Worm (Caenorhabditis elegans) whole organism, L3 larva: Measurements from ENCODE around the gene srh-184.

Source experiments
- aly-2 ChIP-seq: fragments of 150-350 bp; optimal IDR thresholded peaks from 2 replicates; lab custom pipeline; 2014; ENCODE audit warnings: missing biosample characterization, missing genetic modification characterization
- ama-1 ChIP-seq: fragments of 150-350 bp; optimal IDR thresholded peaks from 2 replicates; lab custom pipeline; 2018
- ceh-28 ChIP-seq: fragments of 150-350 bp; optimal IDR thresholded peaks from 2 replicates; lab custom pipeline; 2014; ENCODE audit warnings: missing biosample characterization, missing genetic modification reagents, missing genetic modification characterization
- ceh-82 ChIP-seq: fragments of 150-350 bp; optimal IDR thresholded peaks from 2 replicates; lab custom pipeline; 2014; ENCODE audit warnings: missing biosample characterization, missing genetic modification characterization
- egl-27 ChIP-seq: sonication (generic microtip); optimal IDR thresholded peaks from 4 replicates; lab custom pipeline; 2017; ENCODE audit warnings: missing biosample characterization, missing genetic modification reagents, missing genetic modification characterization
- egl-5 ChIP-seq: fragments of 150-350 bp; optimal IDR thresholded peaks from 2 replicates; lab custom pipeline; 2017; ENCODE audit warnings: missing biosample characterization, missing genetic modification reagents, missing genetic modification characterization, inconsistent platforms
- elt-1 ChIP-seq: fragments of 150-350 bp; optimal IDR thresholded peaks from 2 replicates; lab custom pipeline; 2014; ENCODE audit warnings: missing biosample characterization, missing genetic modification characterization
- elt-2 ChIP-seq: sonication (generic microtip); optimal IDR thresholded peaks from 2 replicates; lab custom pipeline; 2016; ENCODE audit warnings: missing genetic modification reagents, mild to moderate bottlenecking, missing genetic modification characterization, missing compliant biosample characterization
- elt-3 ChIP-seq, 3 experiments: fragments of 150-350 bp in 1 of 3; sonication (generic microtip) in 2 of 3; optimal IDR thresholded peaks; 2 replicates in 2 of 3; 4 replicates in 1 of 3; lab custom pipeline; 2014 to 2017; ENCODE audit warnings: missing biosample characterization in 3 of 3, missing genetic modification characterization in 3 of 3
- fkh-2 ChIP-seq: fragments of 150-350 bp; optimal IDR thresholded peaks from 2 replicates; lab custom pipeline; 2014; ENCODE audit warnings: missing biosample characterization, missing genetic modification reagents, missing genetic modification characterization
- fos-1 ChIP-seq: fragments of 150-350 bp; optimal IDR thresholded peaks from 2 replicates; lab custom pipeline; 2014; ENCODE audit warnings: missing biosample characterization, missing genetic modification characterization
- hmg-11 ChIP-seq: sonication (generic microtip); optimal IDR thresholded peaks from 2 replicates; lab custom pipeline; 2016; ENCODE audit warnings: missing genetic modification characterization, missing compliant biosample characterization
- jun-1 ChIP-seq: fragments of 150-350 bp; optimal IDR thresholded peaks from 2 replicates; lab custom pipeline; 2014; ENCODE audit warnings: missing biosample characterization, missing genetic modification reagents, missing genetic modification characterization
- lin-39 ChIP-seq: fragments of 150-350 bp; optimal IDR thresholded peaks from 2 replicates; lab custom pipeline; 2018; ENCODE audit warnings: missing biosample characterization, missing genetic modification reagents, missing genetic modification characterization
- lsy-12 ChIP-seq: sonication (generic microtip); optimal IDR thresholded peaks from 2 replicates; lab custom pipeline; 2016; ENCODE audit warnings: mild to moderate bottlenecking, missing genetic modification characterization, missing compliant biosample characterization
- mdl-1 ChIP-seq: fragments of 150-350 bp; optimal IDR thresholded peaks from 2 replicates; lab custom pipeline; 2014; ENCODE audit warnings: missing biosample characterization, missing genetic modification characterization
- nfya-1 ChIP-seq: sonication (generic microtip); optimal IDR thresholded peaks from 2 replicates; lab custom pipeline; 2017; ENCODE audit warnings: missing genetic modification characterization, mild to moderate bottlenecking, missing compliant biosample characterization, antibody characterized with exemption, moderate library complexity; ENCODE audit not compliant: insufficient read depth
- nhr-11 ChIP-seq: fragments of 150-350 bp; optimal IDR thresholded peaks from 2 replicates; lab custom pipeline; 2014; ENCODE audit warnings: missing biosample characterization, missing genetic modification characterization
- nhr-12 ChIP-seq: fragments of 150-350 bp; optimal IDR thresholded peaks from 2 replicates; lab custom pipeline; 2014; ENCODE audit warnings: missing biosample characterization, missing genetic modification characterization
- nhr-23 ChIP-seq: fragments of 150-350 bp; optimal IDR thresholded peaks from 2 replicates; lab custom pipeline; 2014; ENCODE audit warnings: missing biosample characterization, missing genetic modification reagents, missing genetic modification characterization
- nhr-25 ChIP-seq: sonication (generic microtip); optimal IDR thresholded peaks from 2 replicates; lab custom pipeline; 2017; ENCODE audit warnings: missing biosample characterization, missing genetic modification characterization
- nhr-67 ChIP-seq: fragments of 150-350 bp; optimal IDR thresholded peaks from 2 replicates; lab custom pipeline; 2014; ENCODE audit warnings: missing biosample characterization, missing genetic modification characterization
- nhr-76 ChIP-seq: fragments of 150-350 bp; sonication (generic microtip); optimal IDR thresholded peaks from 5 replicates; lab custom pipeline; 2014; ENCODE audit warnings: missing biosample characterization, missing genetic modification characterization
- pqm-1 ChIP-seq: fragments of 150-350 bp; optimal IDR thresholded peaks from 2 replicates; lab custom pipeline; 2017; ENCODE audit warnings: missing biosample characterization, missing genetic modification characterization, inconsistent platforms
- sea-2 ChIP-seq: fragments of 150-350 bp; sonication (generic microtip); optimal IDR thresholded peaks from 4 replicates; lab custom pipeline; 2014; ENCODE audit warnings: missing biosample characterization, missing genetic modification reagents, missing genetic modification characterization
- skn-1 ChIP-seq: fragments of 150-350 bp; optimal IDR thresholded peaks from 2 replicates; lab custom pipeline; 2014; ENCODE audit warnings: missing biosample characterization, missing genetic modification characterization
- snpc-4 ChIP-seq: fragments of 150-350 bp; optimal IDR thresholded peaks from 2 replicates; lab custom pipeline; 2014; ENCODE audit warnings: missing biosample characterization, missing genetic modification characterization
- tbx-2 ChIP-seq: sonication (generic microtip); optimal IDR thresholded peaks from 2 replicates; lab custom pipeline; 2016; ENCODE audit warnings: mild to moderate bottlenecking, missing genetic modification characterization, missing compliant biosample characterization
- unc-39 ChIP-seq: sonication (generic microtip); optimal IDR thresholded peaks from 4 replicates; lab custom pipeline; 2017; ENCODE audit warnings: missing biosample characterization, missing genetic modification characterization
- zag-1 ChIP-seq: fragments of 150-350 bp; optimal IDR thresholded peaks from 2 replicates; lab custom pipeline; 2014; ENCODE audit warnings: missing biosample characterization, missing genetic modification characterization
- ztf-11 ChIP-seq: fragments of 150-350 bp; optimal IDR thresholded peaks from 2 replicates; lab custom pipeline; 2014; ENCODE audit warnings: missing biosample characterization, missing genetic modification characterization
- ztf-4 ChIP-seq: fragments of 150-350 bp; optimal IDR thresholded peaks from 2 replicates; lab custom pipeline; 2014; ENCODE audit warnings: missing biosample characterization, missing genetic modification characterization

srh-184 gene

ce11 chrV:10760839-10761238 is 37.2 kb downstream of the srh-184 start:
- TF ChIP-seq jun-1 (tag; lab: Kevin White, UChicago), result no peak
- no peak for TF ChIP-seq ceh-82
- no peak for TF ChIP-seq lsy-12 (tag; lab: Kevin White, UChicago)
- no peak for TF ChIP-seq fkh-2 (tag; lab: Kevin White, UChicago)
- TF ChIP-seq nhr-23 (tag; lab: Kevin White, UChicago), result no peak
- TF ChIP-seq sea-2 (GFP tag; lab: Kevin White, UChicago), result no peak
- TF ChIP-seq nhr-76 (tag; lab: Kevin White, UChicago), result no peak
- TF ChIP-seq nhr-67 (tag; lab: Kevin White, UChicago), result no peak
- no peak for TF ChIP-seq elt-1
- TF ChIP-seq fos-1 (tag; lab: Kevin White, UChicago), result no peak
- TF ChIP-seq unc-39 (tag; lab: Kevin White, UChicago), result no peak
- no peak for TF ChIP-seq egl-27 (tag; lab: Kevin White, UChicago)

DNA sequence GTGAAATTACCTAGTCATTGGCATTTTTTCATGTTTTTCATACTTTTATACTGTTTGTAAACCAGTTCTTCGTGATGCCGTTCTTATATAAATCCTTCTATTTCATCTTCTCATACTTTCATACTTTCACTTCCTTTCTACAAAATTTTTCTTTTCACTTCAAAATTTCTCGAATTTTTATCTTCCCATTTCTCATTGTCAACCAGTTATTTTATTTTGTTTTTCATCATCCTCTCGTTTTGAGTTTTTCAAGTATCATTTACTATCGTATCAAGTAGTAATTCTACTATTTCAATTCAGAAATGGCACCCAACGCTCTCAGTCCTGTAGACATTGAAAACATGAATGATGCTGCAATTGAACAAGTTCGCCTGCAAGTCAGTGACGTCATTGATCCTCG is 39.3 kb downstream of the srh-184 start, which contains the start of gene F28H7.8:
F28H7.8 (plus strand) TSS at position 301 of the 400 bp plus-strand sequence.
- TF ChIP-seq snpc-4, result no peak

ce11 chrV:10757128-10757527 is 40.9 kb downstream of the srh-184 start:
- TF ChIP-seq nhr-25 (tag; lab: Kevin White, UChicago) (peak; percentile 83), nhr-23 (tag; lab: Kevin White, UChicago) (peak; percentile 35), ztf-4 (tag; lab: Kevin White, UChicago) (no peak), egl-5 (tag; lab: Kevin White, UChicago) (peak; percentile 40)

DNA sequence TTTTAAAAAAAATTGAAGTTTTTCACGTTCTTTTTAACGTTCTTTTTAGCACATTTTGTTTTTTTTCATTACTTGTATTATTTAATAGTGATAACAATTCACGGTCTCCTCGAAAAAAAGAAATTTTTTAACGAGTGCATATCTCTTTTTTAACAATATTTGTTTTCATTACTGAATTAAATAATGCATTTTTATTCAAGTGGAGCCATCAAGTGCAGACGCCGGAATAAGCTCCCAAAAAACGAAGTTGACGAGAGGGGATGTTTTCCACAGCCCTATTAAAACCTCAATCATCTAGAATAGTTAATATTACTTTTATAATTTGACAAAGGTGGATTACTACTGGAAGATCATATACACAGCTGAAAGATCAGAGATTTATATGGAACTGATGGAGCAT is 41.3 kb downstream of the srh-184 start, which contains the start of gene irld-6:
irld-6 (minus strand) TSS at position 101 of the 400 bp plus-strand sequence.
- TF ChIP-seq aly-2, result no peak
- TF ChIP-seq egl-5 (tag; lab: Kevin White, UChicago), result no peak
- no peak for TF ChIP-seq ztf-4 (tag; lab: Kevin White, UChicago)
- TF ChIP-seq ztf-11 (tag; lab: Kevin White, UChicago), result no peak
- no peak for TF ChIP-seq elt-1
- no peak for TF ChIP-seq nhr-67 (tag; lab: Kevin White, UChicago)
- TF ChIP-seq skn-1 (tag; lab: Kevin White, UChicago), result no peak
- no peak for TF ChIP-seq ceh-28 (tag; lab: Kevin White, UChicago)
- TF ChIP-seq ceh-82, result no peak
- TF ChIP-seq nhr-76 (tag; lab: Kevin White, UChicago), result no peak
- no peak for TF ChIP-seq nfya-1 (tag; lab: Kevin White, UChicago)
- TF ChIP-seq tbx-2 (tag; lab: Kevin White, UChicago), result no peak
- no peak for TF ChIP-seq sea-2 (GFP tag; lab: Kevin White, UChicago)
- TF ChIP-seq ama-1 (lab: Kevin White, UChicago), result no peak
- no peak for TF ChIP-seq nhr-23 (tag; lab: Kevin White, UChicago)
- TF ChIP-seq egl-27 (tag; lab: Kevin White, UChicago), result no peak
- no peak for TF ChIP-seq nhr-11 (tag; lab: Kevin White, UChicago)
- TF ChIP-seq nhr-12, result no peak

DNA sequence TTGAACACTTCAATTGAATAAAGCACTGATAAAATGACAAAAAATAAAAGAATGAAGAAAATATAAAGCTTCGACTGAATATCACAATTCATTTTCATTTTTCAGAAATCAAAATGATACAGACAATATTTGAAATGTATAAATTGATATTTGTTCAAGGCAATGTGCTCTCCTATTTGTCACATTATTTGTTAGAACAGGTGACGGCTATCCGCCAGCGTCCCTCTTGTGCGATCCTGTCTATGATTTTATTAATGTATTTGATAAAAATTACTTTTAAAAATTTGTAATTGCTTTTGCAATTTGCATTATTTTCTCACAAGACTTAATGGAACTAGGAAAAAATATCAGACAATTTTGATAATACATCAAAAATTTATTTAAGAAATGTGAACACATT is 43.9 kb downstream of the srh-184 start, which contains the start of gene F28H7.7:
F28H7.7 (minus strand) TSS at position 101 of the 400 bp plus-strand sequence.
- TF ChIP-seq fos-1 (tag; lab: Kevin White, UChicago), result no peak
- no peak for TF ChIP-seq hmg-11 (tag; lab: Kevin White, UChicago)
- no peak for TF ChIP-seq unc-39 (tag; lab: Kevin White, UChicago)
- TF ChIP-seq aly-2, result no peak
- TF ChIP-seq zag-1 (tag; lab: Kevin White, UChicago), result no peak
- no peak for TF ChIP-seq ztf-11 (tag; lab: Kevin White, UChicago)
- no peak for TF ChIP-seq lin-39
- no peak for TF ChIP-seq ceh-82
- TF ChIP-seq elt-1, result no peak
- TF ChIP-seq pqm-1 (tag; lab: Kevin White, UChicago), result no peak
- no peak for TF ChIP-seq elt-2 (tag; lab: Kevin White, UChicago)
- no peak for TF ChIP-seq mdl-1 (tag; lab: Kevin White, UChicago)
- no peak for TF ChIP-seq egl-5 (tag; lab: Kevin White, UChicago)
- TF ChIP-seq elt-3 (tag; optimal IDR thresholded peaks at IDR 0.05; lab: Kevin White, UChicago), result no peak
